Fruit fly (Drosophila melanogaster) whole organism, embryonic: Measurements from ENCODE around the gene Mlp84B.

Source experiments
- CG10959 ChIP-seq: fragments of 200-800 bp; sonication (Bioruptor generic); IDR thresholded peaks from 2 replicates; pipeline ENCODE4 v1.3.6; 2022; ENCODE audit warnings: missing biosample characterization, missing genetic modification characterization
- CG15073 ChIP-seq: fragments of 200-800 bp; sonication (Bioruptor generic); optimal IDR thresholded peaks from 2 replicates; lab custom pipeline; 2016; ENCODE audit warnings: missing biosample characterization, missing genetic modification characterization
- CG1647 ChIP-seq: fragments of 200-800 bp; sonication (Bioruptor generic); optimal IDR thresholded peaks from 3 replicates; lab custom pipeline; 2016; ENCODE audit warnings: missing biosample characterization, missing genetic modification characterization
- CG17385 ChIP-seq: fragments of 200-800 bp; sonication (Bioruptor generic); optimal IDR thresholded peaks from 3 replicates; lab custom pipeline; 2018; ENCODE audit warnings: missing biosample characterization, mild to moderate bottlenecking, missing genetic modification characterization
- CG17612 ChIP-seq: fragments of 200-800 bp; sonication (Bioruptor generic); IDR thresholded peaks from 2 replicates; pipeline ENCODE4 v1.3.6; 2022; ENCODE audit warnings: missing biosample characterization, missing genetic modification characterization
- CG31441 ChIP-seq: fragments of 200-800 bp; sonication (Bioruptor generic); IDR thresholded peaks from 2 replicates; pipeline ENCODE4 v1.3.6; 2022; ENCODE audit warnings: missing biosample characterization, missing genetic modification characterization
- CG3407 ChIP-seq: fragments of 200-800 bp; sonication (Bioruptor generic); optimal IDR thresholded peaks from 2 replicates; lab custom pipeline; 2018; ENCODE audit warnings: missing biosample characterization, mild to moderate bottlenecking, missing genetic modification characterization
- CG5953 ChIP-seq: fragments of 200-800 bp; sonication (Bioruptor generic); IDR thresholded peaks from 2 replicates; pipeline ENCODE4 v1.3.6; 2022; ENCODE audit warnings: missing biosample characterization, missing genetic modification characterization
- CG6689 ChIP-seq: fragments of 200-800 bp; sonication (Bioruptor generic); IDR thresholded peaks from 2 replicates; pipeline ENCODE4 v1.3.6; 2022; ENCODE audit warnings: missing biosample characterization, missing genetic modification characterization
- CG7372 ChIP-seq: fragments of 200-800 bp; sonication (Bioruptor generic); IDR thresholded peaks from 2 replicates; pipeline ENCODE4 v1.3.6; 2022; ENCODE audit warnings: missing biosample characterization, missing genetic modification characterization
- CG7928 ChIP-seq: fragments of 200-800 bp; sonication (Bioruptor generic); optimal IDR thresholded peaks from 2 replicates; lab custom pipeline; 2017; ENCODE audit warnings: missing biosample characterization, mild to moderate bottlenecking, missing genetic modification characterization
- CG8089 ChIP-seq: fragments of 200-800 bp; sonication (Bioruptor generic); optimal IDR thresholded peaks from 3 replicates; lab custom pipeline; 2016; ENCODE audit warnings: missing biosample characterization, missing genetic modification characterization
- Dek ChIP-seq: fragments of 200-800 bp; sonication (Bioruptor generic); optimal IDR thresholded peaks from 3 replicates; lab custom pipeline; 2019; ENCODE audit warnings: missing biosample characterization, mild to moderate bottlenecking, missing genetic modification characterization, moderate library complexity
- Dll ChIP-seq: fragments of 200-800 bp; sonication (Bioruptor generic); IDR thresholded peaks from 4 replicates; pipeline ENCODE4 v1.3.6; 2022; ENCODE audit warnings: missing biosample characterization, missing genetic modification characterization; ENCODE audit not compliant: partially characterized antibody
- Dp ChIP-seq: fragments of 200-800 bp; sonication (Bioruptor generic); optimal IDR thresholded peaks from 2 replicates; lab custom pipeline; 2018; ENCODE audit warnings: missing biosample characterization, mild to moderate bottlenecking, missing genetic modification characterization, moderate library complexity
- Drgx ChIP-seq: fragments of 200-800 bp; sonication (Bioruptor generic); IDR thresholded peaks from 2 replicates; pipeline ENCODE4 v1.3.6; 2022; ENCODE audit warnings: missing biosample characterization, missing genetic modification characterization
- E2f1 ChIP-seq: fragments of 200-800 bp; sonication (Bioruptor generic); IDR thresholded peaks from 2 replicates; pipeline ENCODE4 v1.3.6; 2022; ENCODE audit warnings: missing biosample characterization, missing genetic modification characterization
- Elba2 ChIP-seq: fragments of 200-800 bp; sonication (Bioruptor generic); optimal IDR thresholded peaks from 3 replicates; lab custom pipeline; 2016; ENCODE audit warnings: missing biosample characterization, missing genetic modification characterization
- GATAe ChIP-seq: fragments of 200-800 bp; sonication (Bioruptor generic); conservative IDR thresholded peaks from 2 replicates; pipeline ENCODE4 v1.3.6; 2022; ENCODE audit warnings: missing biosample characterization, missing genetic modification characterization
- Gug ChIP-seq: fragments of 200-800 bp; sonication (Bioruptor generic); IDR thresholded peaks from 4 replicates; pipeline ENCODE4 v1.3.6; 2022; ENCODE audit warnings: missing biosample characterization, missing genetic modification characterization
- HLH3B ChIP-seq: fragments of 200-800 bp; sonication (Bioruptor generic); IDR thresholded peaks from 2 replicates; pipeline ENCODE4 v1.3.6; 2022; ENCODE audit warnings: missing biosample characterization, missing genetic modification characterization
- Mad ChIP-seq: fragments of 200-800 bp; sonication (Bioruptor generic); optimal IDR thresholded peaks from 2 replicates; lab custom pipeline; 2016; ENCODE audit warnings: missing biosample characterization, missing genetic modification characterization
- Max ChIP-seq: fragments of 200-800 bp; sonication (Bioruptor generic); optimal IDR thresholded peaks from 2 replicates; lab custom pipeline; 2016; ENCODE audit warnings: missing biosample characterization, mild to moderate bottlenecking, missing genetic modification characterization
- Nf-YB ChIP-seq: fragments of 200-800 bp; sonication (Bioruptor generic); optimal IDR thresholded peaks from 3 replicates; lab custom pipeline; 2019; ENCODE audit warnings: missing biosample characterization, mild to moderate bottlenecking, missing genetic modification characterization, moderate library complexity
- Spps ChIP-seq: fragments of 200-800 bp; sonication (Bioruptor generic); optimal IDR thresholded peaks from 2 replicates; lab custom pipeline; 2018; ENCODE audit warnings: missing biosample characterization, mild to moderate bottlenecking, missing genetic modification characterization
- ab ChIP-seq: fragments of 200-800 bp; sonication (Bioruptor generic); optimal IDR thresholded peaks from 2 replicates; lab custom pipeline; 2016; ENCODE audit warnings: missing biosample characterization, missing genetic modification characterization
- aop ChIP-seq: fragments of 200-800 bp; sonication (Bioruptor generic); IDR thresholded peaks from 2 replicates; pipeline ENCODE4 v1.3.6; 2022; ENCODE audit warnings: missing biosample characterization, missing genetic modification characterization
- bbx ChIP-seq: fragments of 200-800 bp; sonication (Bioruptor generic); IDR thresholded peaks from 2 replicates; pipeline ENCODE4 v1.3.6; 2022; ENCODE audit warnings: missing biosample characterization, missing genetic modification characterization; ENCODE audit not compliant: partially characterized antibody
- corto ChIP-seq: fragments of 200-800 bp; sonication (Bioruptor generic); optimal IDR thresholded peaks from 2 replicates; lab custom pipeline; 2016; ENCODE audit warnings: missing biosample characterization, mild to moderate bottlenecking, missing genetic modification characterization, moderate library complexity
- cwo ChIP-seq: fragments of 200-800 bp; sonication (Bioruptor generic); optimal IDR thresholded peaks from 3 replicates; lab custom pipeline; 2017; ENCODE audit warnings: missing biosample characterization, missing genetic modification characterization, mild to moderate bottlenecking, moderate library complexity, missing genetic modification reagents
- dysf ChIP-seq: fragments of 200-800 bp; sonication (Bioruptor generic); IDR thresholded peaks from 3 replicates; pipeline ENCODE4 v1.3.6; 2022; ENCODE audit warnings: missing biosample characterization, missing genetic modification characterization
- eyg ChIP-seq: fragments of 200-800 bp; sonication (Bioruptor generic); optimal IDR thresholded peaks from 3 replicates; lab custom pipeline; 2016; ENCODE audit warnings: missing biosample characterization, missing genetic modification characterization
- fd64A ChIP-seq: fragments of 200-800 bp; sonication (Bioruptor generic); optimal IDR thresholded peaks from 3 replicates; lab custom pipeline; 2018; ENCODE audit warnings: missing biosample characterization, mild to moderate bottlenecking, missing genetic modification characterization
- fd96Cb ChIP-seq: fragments of 200-800 bp; sonication (Bioruptor generic); optimal IDR thresholded peaks from 2 replicates; lab custom pipeline; 2018; ENCODE audit warnings: missing biosample characterization, mild to moderate bottlenecking, missing genetic modification characterization, moderate library complexity
- h ChIP-seq: fragments of >200 bp; optimal IDR thresholded peaks from 2 replicates; lab custom pipeline; 2017
- her ChIP-seq: fragments of 200-800 bp; sonication (Bioruptor generic); optimal IDR thresholded peaks from 2 replicates; lab custom pipeline; 2016; ENCODE audit warnings: missing biosample characterization, missing genetic modification characterization
- ken ChIP-seq: fragments of 200-800 bp; sonication (Bioruptor generic); IDR thresholded peaks from 3 replicates; pipeline ENCODE4 v1.3.6; 2022; ENCODE audit warnings: missing biosample characterization, missing genetic modification characterization
- lilli ChIP-seq: fragments of 200-800 bp; sonication (Bioruptor generic); optimal IDR thresholded peaks from 3 replicates; lab custom pipeline; 2016; ENCODE audit warnings: missing biosample characterization, missing genetic modification characterization
- lov ChIP-seq, 2 experiments: fragments of 200-800 bp in 1 of 2; fragments of >200 bp in 1 of 2; sonication (Bioruptor generic) in 1 of 2; IDR thresholded peaks in 1 of 2; optimal IDR thresholded peaks in 1 of 2; 2 replicates in 1 of 2; 3 replicates in 1 of 2; pipeline versions ENCODE4 v1.3.6 to Lab custom; 2017 to 2022; ENCODE audit warnings: missing biosample characterization in 1 of 2, missing genetic modification characterization in 1 of 2
- mirr ChIP-seq: fragments of 200-800 bp; sonication (Bioruptor generic); optimal IDR thresholded peaks from 3 replicates; lab custom pipeline; 2018; ENCODE audit warnings: missing biosample characterization, mild to moderate bottlenecking, missing genetic modification characterization
- oc ChIP-seq: fragments of 200-800 bp; sonication (Bioruptor generic); optimal IDR thresholded peaks from 2 replicates; lab custom pipeline; 2018; ENCODE audit warnings: missing biosample characterization, mild to moderate bottlenecking, missing genetic modification characterization, moderate library complexity
- p53 ChIP-seq: fragments of 200-800 bp; sonication (Bioruptor generic); optimal IDR thresholded peaks from 2 replicates; lab custom pipeline; 2016; ENCODE audit warnings: missing biosample characterization, missing genetic modification characterization
- peb ChIP-seq: fragments of 200-800 bp; sonication (Bioruptor generic); IDR thresholded peaks from 2 replicates; pipeline ENCODE4 v1.3.6; 2022; ENCODE audit warnings: missing biosample characterization, missing genetic modification characterization
- prd ChIP-seq, 3 experiments: fragments of >200 bp in 2 of 3; fragments of 200-800 bp in 1 of 3; sonication (Bioruptor generic) in 1 of 3; optimal IDR thresholded peaks in 2 of 3; IDR thresholded peaks in 1 of 3; 2 replicates in 2 of 3; 3 replicates in 1 of 3; pipeline versions ENCODE4 v1.3.6 to Lab custom; 2017 to 2022; ENCODE audit warnings: missing biosample characterization in 1 of 3, missing genetic modification characterization in 1 of 3
- row ChIP-seq: fragments of 200-800 bp; sonication (Bioruptor generic); IDR thresholded peaks from 3 replicates; pipeline ENCODE4 v1.3.6; 2022; ENCODE audit warnings: missing biosample characterization, missing genetic modification characterization
- slbo ChIP-seq: fragments of 200-800 bp; sonication (Bioruptor generic); IDR thresholded peaks from 2 replicates; pipeline ENCODE4 v1.3.6; 2022; ENCODE audit warnings: missing biosample characterization, missing genetic modification characterization
- so ChIP-seq: fragments of 200-800 bp; sonication (Bioruptor generic); IDR thresholded peaks from 3 replicates; pipeline ENCODE4 v1.3.6; 2022; ENCODE audit warnings: missing biosample characterization, missing genetic modification characterization
- tna ChIP-seq: fragments of 200-800 bp; sonication (Bioruptor generic); IDR thresholded peaks from 2 replicates; pipeline ENCODE4 v1.3.6; 2022; ENCODE audit warnings: missing biosample characterization, missing genetic modification characterization; ENCODE audit not compliant: partially characterized antibody
- vnd ChIP-seq: fragments of 200-800 bp; sonication (Bioruptor generic); IDR thresholded peaks from 3 replicates; pipeline ENCODE4 v1.3.6; 2022; ENCODE audit warnings: missing biosample characterization, missing genetic modification characterization; ENCODE audit not compliant: partially characterized antibody

Gene Mlp84B

DNA sequence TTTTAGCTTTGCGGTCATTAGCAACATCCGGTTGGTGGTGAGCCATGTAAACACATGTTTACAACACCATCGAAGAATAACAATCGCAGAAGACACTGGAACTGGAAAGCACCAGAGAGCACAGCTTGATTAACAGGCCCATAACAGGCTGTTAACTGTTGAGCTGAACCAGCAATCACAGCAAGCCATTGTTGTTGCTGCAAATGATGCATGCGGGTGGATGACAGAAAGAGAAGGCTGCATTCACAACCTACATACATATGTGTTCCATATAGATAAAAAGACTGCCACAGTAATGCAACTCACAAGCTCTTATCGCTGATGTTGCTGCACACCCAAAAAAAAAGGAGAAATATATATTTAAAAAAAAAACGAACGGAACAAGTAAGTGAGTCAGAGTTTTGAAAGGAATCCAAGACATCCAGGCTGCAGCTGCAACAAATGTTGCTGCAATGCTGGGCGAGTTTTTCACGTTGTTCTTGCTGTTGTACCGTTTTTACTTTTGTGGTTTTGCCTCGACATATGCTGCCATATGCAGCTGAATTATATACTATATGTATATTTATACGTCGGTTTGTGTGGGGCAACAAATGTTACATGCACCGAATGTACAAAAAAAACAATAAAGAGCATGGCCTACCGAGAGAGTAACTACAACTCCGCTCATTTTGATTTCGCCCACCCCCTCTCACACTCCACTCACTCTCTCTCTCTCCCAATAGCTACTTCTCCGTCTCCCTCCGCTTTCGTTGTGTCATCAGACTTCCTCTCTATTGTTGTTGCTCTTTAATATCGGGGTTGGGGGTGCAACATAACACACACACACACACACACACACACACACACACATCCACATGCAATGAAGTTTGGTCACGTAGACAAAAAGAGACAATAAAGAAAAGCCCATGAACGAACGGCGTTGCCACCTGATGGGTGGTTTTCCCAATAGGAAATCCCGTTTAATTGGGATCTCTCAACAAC lies 14.4 kb downstream of the Mlp84B start (continued):
- TF ChIP-seq CG3407 (GFP tag; lab: Kevin White, UChicago) (no peak), Gug (GFP tag; lab: Robert Waterston, UW) (no peak), CG5953 (GFP tag; lab: Robert Waterston, UW) (no peak), Nf-YB (no peak), tna (no peak), CG17385 (GFP tag; lab: Kevin White, UChicago) (peak; percentile 23), oc (tag; lab: Kevin White, UChicago) (peak; percentile 57), ab (GFP tag; lab: Kevin White, UChicago) (no peak), Dll (GFP tag; lab: Robert Waterston, UW) (peak; percentile 41; the same call in 2 of the 4 replicates), mirr (GFP tag; lab: Kevin White, UChicago) (no peak), CG17612 (GFP tag; lab: Robert Waterston, UW) (no peak), Elba2 (GFP tag; lab: Kevin White, UChicago) (peak; percentile 98), vnd (no peak), bbx (GFP tag; lab: Robert Waterston, UW) (0 out of 2 replicates have a peak, but pooled peaks have one; percentile 37), lilli (GFP tag; lab: Kevin White, UChicago) (no peak), her (no peak), Dek (tag; lab: Kevin White, UChicago) (no peak), cwo (GFP tag; lab: Kevin White, UChicago) (no peak), corto (peak; percentile 4), row (GFP tag; lab: Robert Waterston, UW) (no peak), Mad (GFP tag; lab: Kevin White, UChicago) (no peak), so (GFP tag; lab: Robert Waterston, UW) (0 out of 3 replicates have a peak, but pooled peaks have one; percentile 9), ken (GFP tag; lab: Robert Waterston, UW) (no peak), slbo (GFP tag; lab: Robert Waterston, UW) (no peak), peb (no peak), lov (optimal IDR thresholded peaks at IDR 0.05; lab: Kevin White, UChicago) (no peak), lov (GFP tag; IDR thresholded peaks at IDR 0.05; lab: Robert Waterston, UW) (no peak), Max (GFP tag; lab: Kevin White, UChicago) (no peak), Spps (no peak), fd96Cb (tag; lab: Kevin White, UChicago) (no peak), h (lab: Kevin White, UChicago) (no peak), GATAe (no peak), CG8089 (GFP tag; lab: Kevin White, UChicago) (no peak), Drgx (GFP tag; lab: Robert Waterston, UW) (0 out of 2 replicates have a peak, but pooled peaks have one; percentile 16), fd64A (GFP tag; lab: Kevin White, UChicago) (peak; percentile 19), CG31441 (GFP tag; lab: Robert Waterston, UW) (no peak), Dp (GFP tag; lab: Kevin White, UChicago) (no peak), CG7928 (no peak), eyg (GFP tag; lab: Kevin White, UChicago) (no peak), CG1647 (GFP tag; lab: Kevin White, UChicago) (no peak), p53 (GFP tag; lab: Kevin White, UChicago) (no peak), E2f1 (no peak), CG15073 (GFP tag; lab: Kevin White, UChicago) (no peak), prd (optimal IDR thresholded peaks at IDR 0.05; lab: Kevin White, UChicago) (no peak), prd (GFP tag; IDR thresholded peaks at IDR 0.05; lab: Robert Waterston, UW) (no peak), CG10959 (no peak), CG7372 (GFP tag; lab: Robert Waterston, UW) (no peak), HLH3B (GFP tag; lab: Robert Waterston, UW) (no peak), dysf (GFP tag; lab: Robert Waterston, UW) (no peak), aop (no peak), CG6689 (GFP tag; lab: Robert Waterston, UW) (no peak)
